Fruit fly (Drosophila melanogaster): Measurements from ENCODE around the gene CG32669.

The CG32669 gene

dm6 chrX:10815511-10816080 lies 29.3 kb downstream of the CG32669 start (continued):
- TF ChIP-seq CG32767 (GFP tag; IDR thresholded peaks at IDR 0.05) (0 out of 2 replicates have a peak, but pooled peaks have one; percentile 10), ATbp (GFP tag; optimal IDR thresholded peaks at IDR 0.05) (peak; percentile 47), z (GFP tag; IDR thresholded peaks at IDR 0.05) (peak; percentile 100), Trl (optimal IDR thresholded peaks at IDR 0.05) (peak; percentile 45 to 73), Trl (GFP tag; optimal IDR thresholded peaks at IDR 0.05) (peak; percentile 24), Nf-YC (tag; optimal IDR thresholded peaks at IDR 0.05) (peak; percentile 34), croc (GFP tag; conservative IDR thresholded peaks at IDR 0.05) (no peak), ci (GFP tag; IDR thresholded peaks at IDR 0.05) (0 out of 3 replicates have a peak, but pooled peaks have one; percentile 36), hkb (optimal IDR thresholded peaks at IDR 0.05) (no peak), hkb (GFP tag; IDR thresholded peaks at IDR 0.05) (0 out of 2 replicates have a peak, but pooled peaks have one; percentile 22), D (optimal IDR thresholded peaks at IDR 0.05) (peak; percentile 45), D (GFP tag; optimal IDR thresholded peaks at IDR 0.05) (no peak), cg (GFP tag; optimal IDR thresholded peaks at IDR 0.05) (peak; percentile 99)

- TF ChIP-seq bcd (GFP tag; optimal IDR thresholded peaks at IDR 0.05) (peak; percentile 6), CG2199 (GFP tag; IDR thresholded peaks at IDR 0.05) (peak; percentile 65), ci (GFP tag; IDR thresholded peaks at IDR 0.05) (peak; percentile 47; the same call in 2 of the 3 replicates), ATbp (GFP tag; optimal IDR thresholded peaks at IDR 0.05) (peak; percentile 32), CG12942 (GFP tag; optimal IDR thresholded peaks at IDR 0.05) (no peak), sima (GFP tag; optimal IDR thresholded peaks at IDR 0.05) (no peak), CG4424 (GFP tag; optimal IDR thresholded peaks at IDR 0.05) (no peak), Bdp1 (GFP tag; optimal IDR thresholded peaks at IDR 0.05) (no peak), CG17385 (GFP tag; optimal IDR thresholded peaks at IDR 0.05) (peak; percentile 75), crol (GFP tag; IDR thresholded peaks at IDR 0.05) (peak; percentile 95), peb (GFP tag; IDR thresholded peaks at IDR 0.05) (no peak), grau (tag; optimal IDR thresholded peaks at IDR 0.05) (no peak), Ets97D (GFP tag; optimal IDR thresholded peaks at IDR 0.05) (no peak), CG34422 (GFP tag; IDR thresholded peaks at IDR 0.05) (no peak), CG3407 (GFP tag; optimal IDR thresholded peaks at IDR 0.05) (no peak), z (GFP tag; IDR thresholded peaks at IDR 0.05) (peak; percentile 79; the same call in 2 of the 3 replicates), CG1603 (tag; optimal IDR thresholded peaks at IDR 0.05) (no peak), CG9876 (GFP tag; optimal IDR thresholded peaks at IDR 0.05) (no peak), tio (GFP tag; optimal IDR thresholded peaks at IDR 0.05) (no peak), slou (GFP tag; optimal IDR thresholded peaks at IDR 0.05) (no peak), CG3838 (GFP tag; optimal IDR thresholded peaks at IDR 0.05) (no peak), dimm (GFP tag; IDR thresholded peaks at IDR 0.05) (no peak), sr (GFP tag; IDR thresholded peaks at IDR 0.05) (no peak), MESR4 (GFP tag; optimal IDR thresholded peaks at IDR 0.05) (no peak), CG14014 (GFP tag; IDR thresholded peaks at IDR 0.05) (peak; percentile 15; the same call in 1 of the 2 replicates), CG11560 (tag; IDR thresholded peaks at IDR 0.05) (no peak), CG17186 (GFP tag; optimal IDR thresholded peaks at IDR 0.05) (no peak), Atf6 (GFP tag; IDR thresholded peaks at IDR 0.05) (0 out of 2 replicates have a peak, but pooled peaks have one; percentile 6), jigr1 (GFP tag; IDR thresholded peaks at IDR 0.05) (no peak), ftz-f1 (GFP tag; optimal IDR thresholded peaks at IDR 0.05) (no peak), sens (GFP tag) (no peak), dysf (GFP tag; IDR thresholded peaks at IDR 0.05) (0 out of 3 replicates have a peak, but pooled peaks have one; percentile 17), CG17802 (tag; optimal IDR thresholded peaks at IDR 0.05) (no peak), CG32772 (GFP tag; IDR thresholded peaks at IDR 0.05) (peak; percentile 51; the same call in 1 of the 2 replicates), zf30C (GFP tag; optimal IDR thresholded peaks at IDR 0.05) (peak; percentile 78), tna (GFP tag; IDR thresholded peaks at IDR 0.05; ENCODE audit: partially characterized antibody) (no peak), cas (GFP tag; IDR thresholded peaks at IDR 0.05) (no peak), Lim3 (GFP tag; IDR thresholded peaks at IDR 0.05) (no peak), CG14710 (tag; optimal IDR thresholded peaks at IDR 0.05) (no peak), CG11085 (GFP tag; IDR thresholded peaks at IDR 0.05) (no peak), CG31441 (GFP tag; IDR thresholded peaks at IDR 0.05) (no peak)
Observed at dm6 chrX:10814832-10815372, 30.0 kb downstream of the CG32669 start.

Data from whole organism, embryonic.